Worm (Caenorhabditis elegans) whole organism, L3 larva: ENCODE data around the gene fip-2.

Experiments
- R02D3.7 ChIP-seq: fragments of 150-350 bp; optimal IDR thresholded peaks from 2 replicates; lab custom pipeline; 2014; ENCODE audit warnings: missing biosample characterization, missing genetic modification characterization
- ZK546.5 ChIP-seq: sonication (generic microtip); optimal IDR thresholded peaks from 2 replicates; lab custom pipeline; 2017; ENCODE audit warnings: missing biosample characterization, missing genetic modification characterization
- aly-2 ChIP-seq: fragments of 150-350 bp; optimal IDR thresholded peaks from 2 replicates; lab custom pipeline; 2014; ENCODE audit warnings: missing biosample characterization, missing genetic modification characterization
- ama-1 ChIP-seq: fragments of 150-350 bp; optimal IDR thresholded peaks from 2 replicates; lab custom pipeline; 2018
- ceh-28 ChIP-seq: fragments of 150-350 bp; optimal IDR thresholded peaks from 2 replicates; lab custom pipeline; 2014; ENCODE audit warnings: missing biosample characterization, missing genetic modification reagents, missing genetic modification characterization
- ceh-9 ChIP-seq: sonication (generic microtip); optimal IDR thresholded peaks from 2 replicates; lab custom pipeline; 2018; ENCODE audit warnings: missing biosample characterization, missing genetic modification characterization
- daf-12 ChIP-seq: fragments of 150-350 bp; optimal IDR thresholded peaks from 2 replicates; lab custom pipeline; 2014; ENCODE audit warnings: missing biosample characterization, missing genetic modification reagents, missing genetic modification characterization
- egl-27 ChIP-seq: sonication (generic microtip); optimal IDR thresholded peaks from 4 replicates; lab custom pipeline; 2017; ENCODE audit warnings: missing biosample characterization, missing genetic modification reagents, missing genetic modification characterization
- egl-5 ChIP-seq: fragments of 150-350 bp; optimal IDR thresholded peaks from 2 replicates; lab custom pipeline; 2017; ENCODE audit warnings: missing biosample characterization, missing genetic modification reagents, missing genetic modification characterization, inconsistent platforms
- elt-1 ChIP-seq: fragments of 150-350 bp; optimal IDR thresholded peaks from 2 replicates; lab custom pipeline; 2014; ENCODE audit warnings: missing biosample characterization, missing genetic modification characterization
- elt-2 ChIP-seq: sonication (generic microtip); optimal IDR thresholded peaks from 2 replicates; lab custom pipeline; 2016; ENCODE audit warnings: missing genetic modification reagents, mild to moderate bottlenecking, missing genetic modification characterization, missing compliant biosample characterization
- elt-3 ChIP-seq, 3 experiments: fragments of 150-350 bp in 1 of 3; sonication (generic microtip) in 2 of 3; optimal IDR thresholded peaks; 2 replicates in 2 of 3; 4 replicates in 1 of 3; lab custom pipeline; 2014 to 2017; ENCODE audit warnings: missing biosample characterization in 3 of 3, missing genetic modification characterization in 3 of 3
- fkh-10 ChIP-seq: sonication (generic microtip); optimal IDR thresholded peaks from 2 replicates; lab custom pipeline; 2017; ENCODE audit warnings: missing biosample characterization, missing genetic modification reagents, missing genetic modification characterization
- fkh-2 ChIP-seq: fragments of 150-350 bp; optimal IDR thresholded peaks from 2 replicates; lab custom pipeline; 2014; ENCODE audit warnings: missing biosample characterization, missing genetic modification reagents, missing genetic modification characterization
- fos-1 ChIP-seq: fragments of 150-350 bp; optimal IDR thresholded peaks from 2 replicates; lab custom pipeline; 2014; ENCODE audit warnings: missing biosample characterization, missing genetic modification characterization
- jun-1 ChIP-seq: fragments of 150-350 bp; optimal IDR thresholded peaks from 2 replicates; lab custom pipeline; 2014; ENCODE audit warnings: missing biosample characterization, missing genetic modification reagents, missing genetic modification characterization
- mdl-1 ChIP-seq: fragments of 150-350 bp; optimal IDR thresholded peaks from 2 replicates; lab custom pipeline; 2014; ENCODE audit warnings: missing biosample characterization, missing genetic modification characterization
- nfya-1 ChIP-seq: sonication (generic microtip); optimal IDR thresholded peaks from 2 replicates; lab custom pipeline; 2017; ENCODE audit warnings: missing genetic modification characterization, mild to moderate bottlenecking, missing compliant biosample characterization, antibody characterized with exemption, moderate library complexity; ENCODE audit not compliant: insufficient read depth
- nhr-11 ChIP-seq: fragments of 150-350 bp; optimal IDR thresholded peaks from 2 replicates; lab custom pipeline; 2014; ENCODE audit warnings: missing biosample characterization, missing genetic modification characterization
- nhr-12 ChIP-seq: fragments of 150-350 bp; optimal IDR thresholded peaks from 2 replicates; lab custom pipeline; 2014; ENCODE audit warnings: missing biosample characterization, missing genetic modification characterization
- nhr-23 ChIP-seq: fragments of 150-350 bp; optimal IDR thresholded peaks from 2 replicates; lab custom pipeline; 2014; ENCODE audit warnings: missing biosample characterization, missing genetic modification reagents, missing genetic modification characterization
- nhr-25 ChIP-seq: sonication (generic microtip); optimal IDR thresholded peaks from 2 replicates; lab custom pipeline; 2017; ENCODE audit warnings: missing biosample characterization, missing genetic modification characterization
- nhr-43 ChIP-seq: sonication (generic microtip); optimal IDR thresholded peaks from 2 replicates; lab custom pipeline; 2016; ENCODE audit warnings: mild to moderate bottlenecking, missing genetic modification characterization, missing compliant biosample characterization; ENCODE audit not compliant: poor library complexity, severe bottlenecking
- nhr-67 ChIP-seq: fragments of 150-350 bp; optimal IDR thresholded peaks from 2 replicates; lab custom pipeline; 2014; ENCODE audit warnings: missing biosample characterization, missing genetic modification characterization
- nhr-76 ChIP-seq: fragments of 150-350 bp; sonication (generic microtip); optimal IDR thresholded peaks from 5 replicates; lab custom pipeline; 2014; ENCODE audit warnings: missing biosample characterization, missing genetic modification characterization
- nhr-77 ChIP-seq: fragments of 150-350 bp; optimal IDR thresholded peaks from 2 replicates; lab custom pipeline; 2014; ENCODE audit warnings: missing biosample characterization, missing genetic modification characterization
- pha-4 ChIP-seq: fragments of 150-350 bp; optimal IDR thresholded peaks from 2 replicates; lab custom pipeline; 2014; ENCODE audit warnings: missing biosample characterization, missing genetic modification reagents, missing genetic modification characterization
- pqm-1 ChIP-seq: fragments of 150-350 bp; optimal IDR thresholded peaks from 2 replicates; lab custom pipeline; 2017; ENCODE audit warnings: missing biosample characterization, missing genetic modification characterization, inconsistent platforms
- sea-2 ChIP-seq: fragments of 150-350 bp; sonication (generic microtip); optimal IDR thresholded peaks from 4 replicates; lab custom pipeline; 2014; ENCODE audit warnings: missing biosample characterization, missing genetic modification reagents, missing genetic modification characterization
- skn-1 ChIP-seq: fragments of 150-350 bp; optimal IDR thresholded peaks from 2 replicates; lab custom pipeline; 2014; ENCODE audit warnings: missing biosample characterization, missing genetic modification characterization
- tbx-2 ChIP-seq: sonication (generic microtip); optimal IDR thresholded peaks from 2 replicates; lab custom pipeline; 2016; ENCODE audit warnings: mild to moderate bottlenecking, missing genetic modification characterization, missing compliant biosample characterization
- unc-39 ChIP-seq: sonication (generic microtip); optimal IDR thresholded peaks from 4 replicates; lab custom pipeline; 2017; ENCODE audit warnings: missing biosample characterization, missing genetic modification characterization
- unc-62 ChIP-seq: fragments of 150-350 bp; sonication (generic microtip); optimal IDR thresholded peaks from 4 replicates; lab custom pipeline; 2014; ENCODE audit warnings: missing biosample characterization, missing genetic modification reagents, missing genetic modification characterization
- zag-1 ChIP-seq: fragments of 150-350 bp; optimal IDR thresholded peaks from 2 replicates; lab custom pipeline; 2014; ENCODE audit warnings: missing biosample characterization, missing genetic modification characterization
- ztf-11 ChIP-seq: fragments of 150-350 bp; optimal IDR thresholded peaks from 2 replicates; lab custom pipeline; 2014; ENCODE audit warnings: missing biosample characterization, missing genetic modification characterization
- ztf-4 ChIP-seq: fragments of 150-350 bp; optimal IDR thresholded peaks from 2 replicates; lab custom pipeline; 2014; ENCODE audit warnings: missing biosample characterization, missing genetic modification characterization

The fip-2 gene

DNA sequence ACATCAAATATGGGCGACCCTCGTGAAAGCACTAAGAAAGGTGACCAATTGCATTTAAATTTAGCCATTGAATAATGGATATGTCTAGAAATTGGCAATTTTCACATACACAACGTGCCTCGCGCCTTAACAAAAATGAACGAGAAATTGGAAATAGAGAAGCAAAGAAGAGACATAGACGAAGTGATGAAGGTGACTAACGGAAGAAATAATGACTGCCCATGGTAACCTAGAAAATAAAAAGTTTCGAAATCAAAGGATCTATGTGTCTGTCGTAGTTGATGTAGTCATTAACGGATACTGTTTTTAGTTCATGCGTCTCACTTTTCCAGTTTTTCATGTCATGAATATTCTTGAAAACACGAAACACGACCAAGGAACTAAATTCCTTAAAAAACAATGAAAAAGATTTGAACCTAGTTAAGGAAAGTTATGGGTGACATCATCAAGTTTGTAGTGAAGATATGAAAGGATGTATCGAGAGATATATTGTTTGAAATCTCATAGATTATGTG lies 10.3 kb downstream of the fip-2 start:
- no peak for TF ChIP-seq fos-1 (tag; lab: Kevin White, UChicago)
- peak; percentile 56 for TF ChIP-seq nhr-23 (tag; lab: Kevin White, UChicago)
- no peak for TF ChIP-seq nhr-76
- TF ChIP-seq, all 47 proteins: peak for 1

DNA sequence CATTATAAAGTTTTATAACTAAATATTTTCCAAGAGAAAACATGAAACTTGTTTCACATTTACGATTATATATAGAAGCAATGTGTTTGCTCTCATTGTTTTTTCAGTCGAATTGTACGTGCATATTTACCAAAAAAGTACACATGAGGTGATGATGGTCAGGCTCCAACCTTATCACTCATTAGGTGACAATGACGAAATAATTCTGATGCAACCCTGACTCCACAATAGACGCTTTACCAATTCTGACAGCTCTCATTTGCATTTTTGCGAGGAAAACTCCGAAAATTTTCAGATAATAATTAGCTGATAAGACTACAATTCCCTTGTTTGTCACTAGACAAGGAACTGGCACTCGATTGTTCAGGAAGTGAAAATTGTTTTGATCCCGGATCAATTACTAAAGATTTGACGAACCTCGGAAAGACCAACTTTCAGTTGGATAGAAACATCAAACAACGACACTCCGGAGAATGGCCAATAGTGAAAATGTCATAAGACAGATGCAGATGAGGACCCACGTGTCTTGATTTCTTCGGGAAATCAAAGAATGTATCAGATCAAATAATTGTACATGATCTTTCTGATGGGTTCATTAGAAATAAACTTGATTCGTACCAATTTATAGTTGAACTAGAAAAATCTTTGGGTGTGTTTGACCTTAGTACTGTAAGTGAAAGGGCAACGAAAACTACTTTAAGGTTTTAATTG lies 11.2 kb downstream of the fip-2 start:
- TF ChIP-seq nfya-1: peak; percentile 3
- TF ChIP-seq jun-1: peak; percentile 8
- TF ChIP-seq nhr-25: peak; percentile 1
- no peak for TF ChIP-seq ZK546.5 (tag; lab: Kevin White, UChicago)
- TF ChIP-seq nhr-43 (tag; lab: Kevin White, UChicago): peak; percentile 46
- peak; percentile 95 for TF ChIP-seq elt-2 (tag; lab: Kevin White, UChicago)
- TF ChIP-seq pqm-1 (tag; lab: Kevin White, UChicago): peak; percentile 68
- no peak for TF ChIP-seq R02D3.7 (tag; lab: Kevin White, UChicago)
- peak; percentile 43 for TF ChIP-seq skn-1 (tag; lab: Kevin White, UChicago)
- TF ChIP-seq aly-2 (tag; lab: Kevin White, UChicago): no peak

ce11 chrV:9079965-9080432 lies 12.2 kb downstream of the fip-2 start:
- TF ChIP-seq elt-2 (tag; lab: Kevin White, UChicago) (peak; percentile 99), jun-1 (peak; percentile 68), aly-2 (tag; lab: Kevin White, UChicago) (no peak), nhr-12 (tag; lab: Kevin White, UChicago) (no peak), unc-39 (tag; lab: Kevin White, UChicago) (no peak), nhr-67 (tag; lab: Kevin White, UChicago) (no peak), pqm-1 (tag; lab: Kevin White, UChicago) (peak; percentile 93), pha-4 (tag; lab: Kevin White, UChicago) (peak; percentile 62)

ce11 chrV:9081410-9081809 lies 13.6 kb downstream of the fip-2 start:
- peak; percentile 2 for TF ChIP-seq jun-1
- peak; percentile 38 for TF ChIP-seq nfya-1
- peak; percentile 67 for TF ChIP-seq elt-2 (tag; lab: Kevin White, UChicago)
- TF ChIP-seq pqm-1 (tag; lab: Kevin White, UChicago): peak; percentile 80
- TF ChIP-seq zag-1 (tag; lab: Kevin White, UChicago): no peak
- no peak for TF ChIP-seq ztf-4 (tag; lab: Kevin White, UChicago)
- peak; percentile 75 for TF ChIP-seq pha-4 (tag; lab: Kevin White, UChicago)

- peak; percentile 3 for TF ChIP-seq nhr-23 (tag; lab: Kevin White, UChicago)
- peak; percentile 32 for TF ChIP-seq nhr-25
- TF ChIP-seq unc-62 (GFP tag; lab: Kevin White, UChicago): no peak
Observed at ce11 chrV:9082350-9082749, 14.6 kb downstream of the fip-2 start.

DNA sequence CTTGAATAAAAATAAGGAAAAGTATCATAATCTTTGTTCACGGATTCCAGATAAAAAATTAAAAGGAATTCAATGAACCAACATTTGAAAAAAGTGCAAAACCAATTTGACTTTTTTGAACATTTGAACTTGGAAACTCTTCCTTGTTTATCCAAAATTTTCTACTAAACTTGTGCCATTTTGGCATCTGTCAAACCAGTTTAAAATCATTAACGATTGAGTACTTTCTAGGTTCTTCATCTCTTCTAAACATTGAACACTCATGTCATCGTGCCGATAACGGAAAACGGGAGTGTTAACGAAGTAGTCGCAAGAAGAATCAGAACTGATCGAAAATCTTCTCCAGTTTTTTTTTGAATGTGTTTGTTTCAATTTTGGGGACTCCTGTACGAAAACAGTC lies 16.5 kb downstream of the fip-2 start:
- no peak for TF ChIP-seq nhr-77 (tag; lab: Kevin White, UChicago)
- no peak for TF ChIP-seq pqm-1 (tag; lab: Kevin White, UChicago)
- no peak for TF ChIP-seq ztf-4 (tag; lab: Kevin White, UChicago)
- TF ChIP-seq jun-1: no peak
- TF ChIP-seq ama-1 (lab: Kevin White, UChicago): no peak
- TF ChIP-seq elt-1 (tag; lab: Kevin White, UChicago): no peak
- no peak for TF ChIP-seq nfya-1
- TF ChIP-seq nhr-76: no peak
- TF ChIP-seq nhr-25: peak; percentile 12
- TF ChIP-seq nhr-43 (tag; lab: Kevin White, UChicago): peak; percentile 11
- TF ChIP-seq ztf-11 (tag; lab: Kevin White, UChicago): no peak
- peak; percentile 37 for TF ChIP-seq nhr-23 (tag; lab: Kevin White, UChicago)
- no peak for TF ChIP-seq fkh-2 (tag; lab: Kevin White, UChicago)

ce11 chrV:9085845-9086244 lies 18.1 kb downstream of the fip-2 start:
- TF ChIP-seq nhr-11 (no peak), zag-1 (tag; lab: Kevin White, UChicago) (no peak), fos-1 (tag; lab: Kevin White, UChicago) (no peak), elt-1 (tag; lab: Kevin White, UChicago) (no peak), nhr-23 (tag; lab: Kevin White, UChicago) (peak; percentile 89), ceh-28 (peak; percentile 58), ZK546.5 (tag; lab: Kevin White, UChicago) (no peak), fkh-10 (GFP tag; lab: Kevin White, UChicago) (no peak), unc-62 (GFP tag; lab: Kevin White, UChicago) (no peak), tbx-2 (tag; lab: Kevin White, UChicago) (peak; percentile 22), egl-5 (tag; lab: Kevin White, UChicago) (no peak), ceh-9 (tag; lab: Kevin White, UChicago) (no peak), elt-3 (tag; optimal IDR thresholded peaks at IDR 0.05; lab: Kevin White, UChicago) (peak in 1 of 3 experiments; percentile 84), skn-1 (tag; lab: Kevin White, UChicago) (no peak), egl-27 (no peak), nhr-25 (peak; percentile 73), nhr-43 (tag; lab: Kevin White, UChicago) (peak; percentile 88), mdl-1 (tag; lab: Kevin White, UChicago) (no peak), sea-2 (GFP tag; lab: Kevin White, UChicago) (no peak), daf-12 (tag; lab: Kevin White, UChicago) (no peak)
